Worm (Caenorhabditis elegans): ENCODE results near the gene tpk-1.

DNA sequence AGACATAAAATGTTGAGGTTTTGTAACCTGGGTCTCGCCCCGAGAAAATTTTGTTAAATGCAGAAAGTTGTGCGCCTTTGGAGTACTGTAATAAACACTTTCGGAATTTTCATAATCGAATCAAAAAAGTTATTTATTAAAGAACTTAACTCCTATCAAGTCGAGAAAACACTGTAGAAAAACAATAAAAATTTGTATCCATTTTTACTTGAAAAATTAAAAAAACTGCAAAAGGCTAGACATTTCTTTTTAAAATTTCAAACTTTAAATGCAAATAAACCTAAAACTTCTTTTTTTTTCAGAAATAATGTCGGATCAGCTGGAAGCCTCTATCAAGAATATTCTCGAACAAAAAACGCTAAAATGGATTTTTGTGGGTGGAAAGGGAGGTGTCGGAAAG lies 17.2 kb upstream of the tpk-1 start, which contains the start of gene asna-1:
- TF ChIP-seq ets-4 (tag; optimal IDR thresholded peaks at IDR 0.05) (no peak), tbx-2 (tag; optimal IDR thresholded peaks at IDR 0.05) (no peak), pha-2 (tag; optimal IDR thresholded peaks at IDR 0.05) (no peak), nhr-11 (tag; optimal IDR thresholded peaks at IDR 0.05) (no peak)

Data from whole organism, late embryonic.